Fruit fly (Drosophila melanogaster): ENCODE results near the gene Alms1b.

Alms1b gene

dm6 chrX:4616865-4617669, 13.7 kb downstream of the Alms1b start, which contains the start of gene peb (continued):
- TF ChIP-seq Lpt (GFP tag; optimal IDR thresholded peaks at IDR 0.05) (no peak), Scr (GFP tag; IDR thresholded peaks at IDR 0.05; ENCODE audit: partially characterized antibody) (0 out of 2 replicates have a peak, but pooled peaks have one; percentile 22), en (GFP tag; optimal IDR thresholded peaks at IDR 0.05) (peak; percentile 31), nom (GFP tag; optimal IDR thresholded peaks at IDR 0.05) (peak; percentile 42), CG15514 (GFP tag; optimal IDR thresholded peaks at IDR 0.05) (no peak), CG32532 (GFP tag; IDR thresholded peaks at IDR 0.05) (no peak), Atf6 (GFP tag; IDR thresholded peaks at IDR 0.05) (peak; percentile 15; the same call in 1 of the 2 replicates), hbn (GFP tag; IDR thresholded peaks at IDR 0.05; ENCODE audit: partially characterized antibody) (no peak; the same call in 1 of the 2 replicates), tin (GFP tag; optimal IDR thresholded peaks at IDR 0.05) (peak; percentile 52), seq (GFP tag; IDR thresholded peaks at IDR 0.05) (peak; percentile 7; the same call in 1 of the 2 replicates), gsb-n (tag; optimal IDR thresholded peaks at IDR 0.05) (peak; percentile 44), CG13775 (GFP tag; optimal IDR thresholded peaks at IDR 0.05) (peak; percentile 53), Dll (GFP tag; IDR thresholded peaks at IDR 0.05; ENCODE audit: partially characterized antibody) (peak; percentile 39; the same call in 2 of the 4 replicates), E2f1 (GFP tag; IDR thresholded peaks at IDR 0.05) (peak; percentile 34; the same call in 1 of the 2 replicates), CG1647 (GFP tag; optimal IDR thresholded peaks at IDR 0.05) (no peak), CG7928 (GFP tag; optimal IDR thresholded peaks at IDR 0.05) (no peak), CG33557 (GFP tag; optimal IDR thresholded peaks at IDR 0.05) (peak; percentile 71), pita (GFP tag; optimal IDR thresholded peaks at IDR 0.05) (no peak), mam (GFP tag; optimal IDR thresholded peaks at IDR 0.05) (peak; percentile 22), tup (GFP tag; optimal IDR thresholded peaks at IDR 0.05) (no peak), Atf3 (GFP tag; optimal IDR thresholded peaks at IDR 0.05) (peak; percentile 4), CG1603 (tag; optimal IDR thresholded peaks at IDR 0.05) (peak; percentile 21), ap (GFP tag; IDR thresholded peaks at IDR 0.05) (0 out of 2 replicates have a peak, but pooled peaks have one; percentile 40), Fer1 (GFP tag; optimal IDR thresholded peaks at IDR 0.05) (no peak), CG16863 (GFP tag; optimal IDR thresholded peaks at IDR 0.05) (peak; percentile 45), Oaz (GFP tag; IDR thresholded peaks at IDR 0.05) (no peak), CG30431 (GFP tag; optimal IDR thresholded peaks at IDR 0.05) (peak; percentile 50), sens (GFP tag) (peak; percentile 98), chn (GFP tag; optimal IDR thresholded peaks at IDR 0.05) (peak; percentile 64), ham (GFP tag; IDR thresholded peaks at IDR 0.05) (no peak), MESR4 (GFP tag; optimal IDR thresholded peaks at IDR 0.05) (no peak), HLH3B (GFP tag; IDR thresholded peaks at IDR 0.05) (peak; percentile 37; the same call in 1 of the 2 replicates), CG42726 (GFP tag; IDR thresholded peaks at IDR 0.05; ENCODE audit: partially characterized antibody) (0 out of 2 replicates have a peak, but pooled peaks have one; percentile 52), CG4424 (GFP tag; optimal IDR thresholded peaks at IDR 0.05) (peak; percentile 67), maf-S (GFP tag; optimal IDR thresholded peaks at IDR 0.05) (peak; percentile 27), nmo (GFP tag; optimal IDR thresholded peaks at IDR 0.05) (peak; percentile 89), CG3726 (GFP tag; IDR thresholded peaks at IDR 0.05) (no peak), Oli (tag; optimal IDR thresholded peaks at IDR 0.05) (peak; percentile 7), CG8089 (GFP tag; optimal IDR thresholded peaks at IDR 0.05) (peak; percentile 18), sisA (GFP tag; IDR thresholded peaks at IDR 0.05) (peak; percentile 52), schlank (tag; optimal IDR thresholded peaks at IDR 0.05) (no peak), CG7556 (GFP tag; optimal IDR thresholded peaks at IDR 0.05) (peak; percentile 60), grau (tag; optimal IDR thresholded peaks at IDR 0.05) (peak; percentile 91), Opbp (GFP tag; IDR thresholded peaks at IDR 0.05; ENCODE audit: partially characterized antibody) (0 out of 3 replicates have a peak, but pooled peaks have one; percentile 29), CG11093 (GFP tag; IDR thresholded peaks at IDR 0.05) (peak; percentile 49; the same call in 1 of the 3 replicates), pan (optimal IDR thresholded peaks at IDR 0.05) (no peak), pan (GFP tag; optimal IDR thresholded peaks at IDR 0.05 in 1 of 2, IDR thresholded peaks at IDR 0.05 in 1 of 2) (no peak), ro (GFP tag; IDR thresholded peaks at IDR 0.05) (no peak), CG30020 (tag; optimal IDR thresholded peaks at IDR 0.05) (peak; percentile 16)
